Fruit fly (Drosophila melanogaster) whole organism, embryonic: ENCODE measurements around the gene CG43389.

Experiments
- B-H2 ChIP-seq: fragments of 200-800 bp; sonication (Bioruptor generic); optimal IDR thresholded peaks from 2 replicates; lab custom pipeline; 2018; ENCODE audit warnings: missing biosample characterization, mild to moderate bottlenecking, missing genetic modification characterization
- CG10274 ChIP-seq: fragments of 200-800 bp; sonication (Bioruptor generic); optimal IDR thresholded peaks from 3 replicates; lab custom pipeline; 2017; ENCODE audit warnings: missing biosample characterization, mild to moderate bottlenecking, missing genetic modification characterization
- CG10366 ChIP-seq: fragments of 200-800 bp; sonication (Bioruptor generic); IDR thresholded peaks from 2 replicates; pipeline ENCODE4 v1.3.6; 2022; ENCODE audit warnings: missing biosample characterization, missing genetic modification characterization
- CG10959 ChIP-seq: fragments of 200-800 bp; sonication (Bioruptor generic); IDR thresholded peaks from 2 replicates; pipeline ENCODE4 v1.3.6; 2022; ENCODE audit warnings: missing biosample characterization, missing genetic modification characterization
- CG12299 ChIP-seq: fragments of 200-800 bp; sonication (Bioruptor generic); optimal IDR thresholded peaks from 2 replicates; lab custom pipeline; 2018; ENCODE audit warnings: missing biosample characterization, mild to moderate bottlenecking, missing genetic modification characterization
- CG13775 ChIP-seq: fragments of 200-800 bp; sonication (Bioruptor generic); optimal IDR thresholded peaks from 3 replicates; lab custom pipeline; 2017; ENCODE audit warnings: missing biosample characterization, mild to moderate bottlenecking, missing genetic modification characterization
- CG15011 ChIP-seq: fragments of 200-800 bp; sonication (Bioruptor generic); optimal IDR thresholded peaks from 3 replicates; lab custom pipeline; 2018; ENCODE audit warnings: missing biosample characterization, mild to moderate bottlenecking, missing genetic modification characterization
- CG17186 ChIP-seq: fragments of 200-800 bp; sonication (Bioruptor generic); optimal IDR thresholded peaks from 3 replicates; lab custom pipeline; 2017; ENCODE audit warnings: missing biosample characterization, missing genetic modification reagents, missing genetic modification characterization
- CG17829 ChIP-seq: fragments of 200-800 bp; optimal IDR thresholded peaks from 2 replicates; lab custom pipeline; 2019; ENCODE audit warnings: missing biosample characterization, mild to moderate bottlenecking, missing genetic modification characterization, moderate library complexity
- CG3995 ChIP-seq: fragments of 200-800 bp; sonication (Bioruptor generic); optimal IDR thresholded peaks from 3 replicates; lab custom pipeline; 2016; ENCODE audit warnings: missing biosample characterization, missing genetic modification characterization
- CG9215 ChIP-seq: fragments of 200-800 bp; sonication (Bioruptor generic); IDR thresholded peaks from 2 replicates; pipeline ENCODE4 v1.3.6; 2022; ENCODE audit warnings: missing biosample characterization, missing genetic modification characterization
- CkIIα-i1 ChIP-seq: fragments of 200-800 bp; sonication (Bioruptor generic); IDR thresholded peaks from 2 replicates; pipeline ENCODE4 v1.3.6; 2022; ENCODE audit warnings: missing biosample characterization, missing genetic modification characterization
- Dp ChIP-seq: fragments of 200-800 bp; sonication (Bioruptor generic); optimal IDR thresholded peaks from 2 replicates; lab custom pipeline; 2018; ENCODE audit warnings: missing biosample characterization, mild to moderate bottlenecking, missing genetic modification characterization, moderate library complexity
- Drgx ChIP-seq: fragments of 200-800 bp; sonication (Bioruptor generic); IDR thresholded peaks from 2 replicates; pipeline ENCODE4 v1.3.6; 2022; ENCODE audit warnings: missing biosample characterization, missing genetic modification characterization
- Hand ChIP-seq: fragments of 200-800 bp; sonication (Bioruptor generic); optimal IDR thresholded peaks from 2 replicates; lab custom pipeline; 2017; ENCODE audit warnings: mild to moderate bottlenecking, missing biosample characterization, missing genetic modification reagents, missing genetic modification characterization
- Hr39 ChIP-seq: fragments of >200 bp; optimal IDR thresholded peaks from 2 replicates; lab custom pipeline; 2017
- Hr78 ChIP-seq, 2 experiments: fragments of 200-800 bp in 1 of 2; fragments of >200 bp in 1 of 2; sonication (Bioruptor generic) in 1 of 2; optimal IDR thresholded peaks; 2 replicates each; lab custom pipeline; 2017 to 2019; ENCODE audit warnings: missing biosample characterization in 2 of 2, missing genetic modification characterization in 2 of 2, mild to moderate bottlenecking in 1 of 2, moderate library complexity in 1 of 2
- Lpt ChIP-seq: fragments of >200 bp; optimal IDR thresholded peaks from 2 replicates; lab custom pipeline; 2018; ENCODE audit warnings: missing biosample characterization, missing genetic modification characterization
- Med ChIP-seq: fragments of 200-800 bp; sonication (Bioruptor generic); peaks from one replicate; lab custom pipeline; 2016; ENCODE audit warnings: missing biosample characterization, missing genetic modification characterization, mild to moderate bottlenecking, inconsistent platforms, moderate library complexity
- NC2α ChIP-seq: fragments of 200-800 bp; sonication (Bioruptor generic); optimal IDR thresholded peaks from 2 replicates; lab custom pipeline; 2016; ENCODE audit warnings: missing biosample characterization, missing genetic modification characterization
- Nf-YA ChIP-seq: fragments of 200-800 bp; sonication (Bioruptor generic); IDR thresholded peaks from 2 replicates; pipeline ENCODE4 v1.3.6; 2022; ENCODE audit warnings: missing biosample characterization, missing genetic modification characterization
- Trl ChIP-seq, 3 experiments: fragments of >200 bp in 2 of 3; fragments of 200-800 bp in 1 of 3; sonication (Bioruptor generic) in 1 of 3; optimal IDR thresholded peaks; 2 replicates in 1 of 3; 3 replicates in 2 of 3; lab custom pipeline; 2016 to 2017; ENCODE audit warnings: missing biosample characterization in 1 of 3, missing genetic modification characterization in 1 of 3
- Xbp1 ChIP-seq: fragments of 200-800 bp; sonication (Bioruptor generic); optimal IDR thresholded peaks from 3 replicates; lab custom pipeline; 2016; ENCODE audit warnings: missing biosample characterization, mild to moderate bottlenecking, missing genetic modification characterization
- ash1 ChIP-seq: fragments of 200-800 bp; sonication (Bioruptor generic); optimal IDR thresholded peaks from 2 replicates; lab custom pipeline; 2018; ENCODE audit warnings: missing biosample characterization, mild to moderate bottlenecking, missing genetic modification characterization
- bsh ChIP-seq, 2 experiments: fragments of 200-800 bp; sonication (Bioruptor generic); optimal IDR thresholded peaks; 2 replicates each; lab custom pipeline; 2017 to 2018; ENCODE audit warnings: mild to moderate bottlenecking in 2 of 2, missing biosample characterization in 2 of 2, missing genetic modification characterization in 2 of 2, moderate library complexity in 1 of 2
- caup ChIP-seq: fragments of 200-800 bp; sonication (Bioruptor generic); optimal IDR thresholded peaks from 3 replicates; lab custom pipeline; 2017; ENCODE audit warnings: missing biosample characterization, mild to moderate bottlenecking, missing genetic modification characterization, moderate library complexity; ENCODE audit not compliant: severe bottlenecking
- chinmo ChIP-seq: fragments of 200-800 bp; sonication (Bioruptor generic); IDR thresholded peaks from 4 replicates; pipeline ENCODE4 v1.3.6; 2022; ENCODE audit warnings: missing biosample characterization, missing genetic modification characterization; ENCODE audit not compliant: partially characterized antibody
- corto ChIP-seq: fragments of 200-800 bp; sonication (Bioruptor generic); optimal IDR thresholded peaks from 2 replicates; lab custom pipeline; 2016; ENCODE audit warnings: missing biosample characterization, mild to moderate bottlenecking, missing genetic modification characterization, moderate library complexity
- crol ChIP-seq: fragments of 200-800 bp; sonication (Bioruptor generic); IDR thresholded peaks from 2 replicates; pipeline ENCODE4 v1.3.6; 2022; ENCODE audit warnings: missing biosample characterization, missing genetic modification characterization
- fd96Cb ChIP-seq: fragments of 200-800 bp; sonication (Bioruptor generic); optimal IDR thresholded peaks from 2 replicates; lab custom pipeline; 2018; ENCODE audit warnings: missing biosample characterization, mild to moderate bottlenecking, missing genetic modification characterization, moderate library complexity
- gce ChIP-seq: fragments of 200-800 bp; sonication (Bioruptor generic); IDR thresholded peaks from 3 replicates; pipeline ENCODE4 v1.3.6; 2022; ENCODE audit warnings: missing biosample characterization, missing genetic modification characterization
- ham ChIP-seq: fragments of 200-800 bp; sonication (Bioruptor generic); IDR thresholded peaks from 2 replicates; pipeline ENCODE4 v1.3.6; 2022; ENCODE audit warnings: missing biosample characterization, missing genetic modification characterization
- jigr1 ChIP-seq: fragments of 200-800 bp; sonication (Bioruptor generic); IDR thresholded peaks from 3 replicates; pipeline ENCODE4 v1.3.6; 2022; ENCODE audit warnings: missing biosample characterization, missing genetic modification characterization
- jumu ChIP-seq: fragments of 200-800 bp; sonication (Bioruptor generic); optimal IDR thresholded peaks from 3 replicates; lab custom pipeline; 2016; ENCODE audit warnings: missing biosample characterization, missing genetic modification characterization
- kah ChIP-seq: fragments of 200-800 bp; sonication (Bioruptor generic); optimal IDR thresholded peaks from 2 replicates; lab custom pipeline; 2018; ENCODE audit warnings: missing biosample characterization, mild to moderate bottlenecking, missing genetic modification characterization
- lbe ChIP-seq: fragments of 200-800 bp; sonication (Bioruptor generic); optimal IDR thresholded peaks from 2 replicates; lab custom pipeline; 2016; ENCODE audit warnings: missing biosample characterization, mild to moderate bottlenecking, missing genetic modification characterization
- lmd ChIP-seq: fragments of 200-800 bp; sonication (Bioruptor generic); IDR thresholded peaks from 2 replicates; pipeline ENCODE4 v1.3.6; 2022; ENCODE audit warnings: missing biosample characterization, missing genetic modification characterization
- mld ChIP-seq: fragments of 200-800 bp; sonication (Bioruptor generic); IDR thresholded peaks from 3 replicates; pipeline ENCODE4 v1.3.6; 2022; ENCODE audit warnings: missing biosample characterization, missing genetic modification characterization; ENCODE audit not compliant: partially characterized antibody
- nom ChIP-seq: fragments of 200-800 bp; sonication (Bioruptor generic); optimal IDR thresholded peaks from 2 replicates; lab custom pipeline; 2017; ENCODE audit warnings: missing biosample characterization, missing genetic modification characterization, mild to moderate bottlenecking, moderate library complexity, missing genetic modification reagents
- pzg ChIP-seq: fragments of 200-800 bp; sonication (Bioruptor generic); optimal IDR thresholded peaks from 3 replicates; lab custom pipeline; 2018; ENCODE audit warnings: missing biosample characterization, mild to moderate bottlenecking, missing genetic modification characterization, moderate library complexity
- ranshi ChIP-seq: fragments of 200-800 bp; sonication (Bioruptor generic); IDR thresholded peaks from 2 replicates; pipeline ENCODE4 v1.3.6; 2022; ENCODE audit warnings: missing biosample characterization, missing genetic modification characterization
- ro ChIP-seq: fragments of 200-800 bp; sonication (Bioruptor generic); IDR thresholded peaks from 2 replicates; pipeline ENCODE4 v1.3.6; 2022; ENCODE audit warnings: missing biosample characterization, missing genetic modification characterization
- run ChIP-seq: fragments of 200-800 bp; sonication (Bioruptor generic); optimal IDR thresholded peaks from 3 replicates; lab custom pipeline; 2018; ENCODE audit warnings: missing biosample characterization, mild to moderate bottlenecking, missing genetic modification characterization
- sima ChIP-seq: fragments of 200-800 bp; sonication (Bioruptor generic); optimal IDR thresholded peaks from 2 replicates; lab custom pipeline; 2016; ENCODE audit warnings: missing biosample characterization, missing genetic modification characterization

CG43389 gene

DNA sequence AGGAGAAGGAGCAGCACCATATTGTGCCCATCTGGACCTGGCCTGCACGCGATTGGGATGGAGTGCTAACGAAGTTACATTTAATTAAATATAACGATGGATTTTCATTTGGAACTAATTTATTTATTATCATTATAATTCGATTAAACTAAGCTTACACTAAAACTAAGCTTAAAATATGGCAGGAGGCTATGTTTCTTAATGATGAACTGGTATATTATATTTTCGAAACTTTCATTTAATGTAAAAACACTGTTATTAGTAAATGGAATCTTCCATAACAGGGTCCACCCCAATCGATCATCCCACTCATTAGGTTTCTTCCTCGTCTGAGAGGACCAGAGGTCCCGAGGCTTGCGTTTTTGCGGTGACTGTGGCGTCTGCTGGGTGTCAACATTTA lies 2.6 kb upstream of the CG43389 start (continued):
- 0 out of 2 replicates have a peak, but pooled peaks have one; percentile 15 for TF ChIP-seq Drgx (GFP tag; lab: Robert Waterston, UW)
- TF ChIP-seq corto = peak; percentile 22
- TF ChIP-seq CG13775 (GFP tag; lab: Kevin White, UChicago) = no peak

DNA sequence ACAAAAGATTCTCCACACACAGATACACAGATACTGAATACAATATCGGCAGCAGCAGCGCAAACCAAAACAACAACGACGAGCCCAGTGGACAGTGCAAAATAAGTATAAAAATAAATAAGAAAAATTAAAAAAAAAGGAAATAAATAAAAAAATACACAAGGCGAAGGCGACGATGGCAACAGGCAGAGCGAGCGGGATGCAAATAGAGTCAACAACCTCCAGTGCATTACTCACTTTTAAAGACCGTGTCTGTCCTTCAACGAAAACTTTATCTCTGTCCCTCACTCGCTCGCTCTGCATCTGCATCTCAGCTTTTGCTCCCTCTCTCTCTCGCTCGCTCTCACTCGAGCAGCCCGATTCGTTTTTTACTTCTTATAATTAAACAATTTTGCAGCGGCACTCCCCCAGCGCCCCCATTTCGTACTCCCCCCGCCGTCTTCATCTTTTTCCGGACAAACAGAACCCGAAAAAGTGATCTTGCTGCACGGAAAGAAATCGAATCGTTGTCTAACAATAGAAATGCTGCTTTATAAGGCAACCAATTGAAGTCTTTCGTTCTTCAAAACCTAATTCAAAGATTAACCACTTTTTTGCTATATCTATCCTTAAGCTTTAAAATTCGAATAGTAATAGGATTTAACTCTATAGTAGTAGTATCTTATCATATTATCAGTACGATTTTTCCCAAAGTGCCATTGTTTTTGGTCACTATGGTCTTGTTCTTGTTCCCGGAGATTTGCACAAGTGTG lies 1.3 kb upstream of the CG43389 start:
- TF ChIP-seq corto (peak; percentile 98), mld (no peak), crol (GFP tag; lab: Robert Waterston, UW) (peak; percentile 43; the same call in 1 of the 2 replicates), Trl (optimal IDR thresholded peaks at IDR 0.05; lab: Kevin White, UChicago) (peak in 1 of 2 experiments; percentile 7), Trl (GFP tag; optimal IDR thresholded peaks at IDR 0.05; lab: Kevin White, UChicago) (no peak), chinmo (GFP tag; lab: Robert Waterston, UW) (0 out of 4 replicates have a peak, but pooled peaks have one; percentile 38), Med (GFP tag; lab: Kevin White, UChicago) (peak; percentile 29), CG17186 (GFP tag; lab: Kevin White, UChicago) (no peak), CG9215 (GFP tag; lab: Robert Waterston, UW) (no peak), CG3995 (GFP tag; lab: Kevin White, UChicago) (no peak), fd96Cb (no peak), Hr78 (GFP tag; optimal IDR thresholded peaks at IDR 0.05; lab: Kevin White, UChicago) (no peak), CG10274 (no peak), lbe (peak; percentile 94), nom (GFP tag; lab: Kevin White, UChicago) (peak; percentile 100), Drgx (GFP tag; lab: Robert Waterston, UW) (peak; percentile 94), CG10366 (no peak), bsh (GFP tag; optimal IDR thresholded peaks at IDR 0.05; lab: Kevin White, UChicago) (peak in 1 of 2 experiments; percentile 99), ham (GFP tag; lab: Robert Waterston, UW) (no peak), jigr1 (GFP tag; lab: Robert Waterston, UW) (no peak)

DNA sequence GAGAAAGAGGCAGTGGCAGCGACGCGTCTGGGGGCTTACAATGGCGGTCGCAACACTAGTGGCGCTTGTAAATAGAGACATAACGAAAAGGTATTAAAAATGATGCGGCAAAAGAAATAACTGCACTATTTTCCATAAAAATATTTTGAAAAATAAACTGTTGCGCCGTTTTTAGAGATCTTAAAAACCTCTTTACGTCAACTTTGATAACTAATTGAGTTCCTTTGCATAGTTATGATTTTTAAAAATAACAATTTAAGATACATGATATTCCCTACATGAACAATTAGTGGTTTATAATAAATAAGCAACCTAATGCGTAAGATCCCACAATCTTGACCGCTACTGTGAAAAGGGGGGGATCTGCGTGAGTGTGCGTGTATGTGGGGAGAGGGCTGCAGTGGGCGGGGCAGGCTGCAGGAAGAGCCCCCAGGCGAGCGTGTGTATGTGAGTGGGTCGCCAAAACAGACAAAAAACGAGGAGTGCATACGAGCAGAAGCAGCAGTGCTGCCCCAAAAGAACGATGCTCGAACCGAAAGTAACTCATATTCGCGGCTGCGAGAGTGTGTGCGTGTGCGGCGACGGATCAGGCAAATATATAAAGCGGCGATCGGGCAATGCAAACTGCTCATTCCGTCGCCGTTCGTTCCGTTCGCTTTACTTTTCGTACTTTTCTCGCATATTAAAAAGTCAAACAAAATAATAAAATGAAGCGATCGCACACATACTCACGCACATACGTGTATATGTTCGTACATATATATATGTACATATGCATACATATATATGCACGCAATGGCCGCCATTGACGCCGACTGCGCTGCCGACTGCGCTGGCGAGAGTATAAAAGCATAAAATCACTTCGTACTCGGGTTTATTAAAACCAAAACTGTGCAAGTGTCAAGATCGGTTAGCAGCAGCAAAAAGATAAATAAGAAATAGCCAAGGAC lies 1.2 kb downstream of the CG43389 start:
- TF ChIP-seq Lpt (GFP tag; lab: Kevin White, UChicago) (no peak), CG12299 (tag; lab: Kevin White, UChicago) (no peak), Xbp1 (GFP tag; lab: Kevin White, UChicago) (peak; percentile 59), CkIIα-i1 (GFP tag; lab: Robert Waterston, UW) (no peak), caup (GFP tag; lab: Kevin White, UChicago) (no peak), ash1 (GFP tag; lab: Kevin White, UChicago) (no peak), CG3995 (GFP tag; lab: Kevin White, UChicago) (no peak), pzg (GFP tag; lab: Kevin White, UChicago) (no peak), CG15011 (GFP tag; lab: Kevin White, UChicago) (no peak), kah (GFP tag; lab: Kevin White, UChicago) (no peak), Nf-YA (no peak), Hand (GFP tag; lab: Kevin White, UChicago) (no peak), jumu (no peak), run (no peak), CG10959 (GFP tag; lab: Robert Waterston, UW) (no peak), ranshi (GFP tag; lab: Robert Waterston, UW) (no peak), lmd (peak; percentile 33; the same call in 1 of the 2 replicates), gce (GFP tag; lab: Robert Waterston, UW) (no peak), CG17829 (tag; lab: Kevin White, UChicago) (peak; percentile 21), NC2α (peak; percentile 2), B-H2 (GFP tag; lab: Kevin White, UChicago) (no peak), ro (no peak), Hr39 (lab: Kevin White, UChicago) (no peak), sima (GFP tag; lab: Kevin White, UChicago) (no peak), ham (GFP tag; lab: Robert Waterston, UW) (no peak), Dp (GFP tag; lab: Kevin White, UChicago) (no peak)
